Worm (Caenorhabditis elegans): ENCODE data around the gene nhr-135.
"Not testable (repeated sequence)": the region's sequence is repeated elsewhere in the genome, so short reads cannot be mapped to it uniquely, and the experiment has no call there.

DNA sequence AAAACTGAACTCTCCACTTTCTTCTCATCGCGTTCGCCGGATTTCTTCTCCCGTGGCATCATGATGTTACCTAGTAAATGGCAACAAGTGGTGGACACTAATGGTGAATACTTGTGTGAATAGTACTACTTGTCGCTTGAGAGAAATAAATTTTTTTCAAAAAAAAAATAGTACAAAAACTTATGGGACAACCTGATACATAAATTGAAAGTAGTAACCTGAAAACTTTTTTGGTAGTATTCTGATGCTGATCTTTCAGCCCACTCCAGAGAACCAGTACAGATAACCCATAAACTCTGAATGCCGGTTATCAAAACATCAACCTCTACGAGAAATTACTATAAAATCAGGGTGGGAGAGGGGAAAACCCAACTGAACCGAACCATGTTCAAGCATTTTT, 35.8 kb downstream of the nhr-135 start, which contains the start of gene Y57E12AL.2:
- not testable (repeated sequence) for TF ChIP-seq Y56A3A.18 (GFP tag; IDR thresholded peaks at IDR 0.05); lir-1 (GFP tag; conservative IDR thresholded peaks at IDR 0.05); nhr-90 (tag; optimal IDR thresholded peaks at IDR 0.05); ets-4 (GFP tag; optimal IDR thresholded peaks at IDR 0.05); xnd-1 (tag; optimal IDR thresholded peaks at IDR 0.05); lin-35 (GFP tag; optimal IDR thresholded peaks at IDR 0.05); snpc-4 (GFP tag; optimal IDR thresholded peaks at IDR 0.05); snpc-4 (tag; optimal IDR thresholded peaks at IDR 0.05); K12H6.12 (tag; optimal IDR thresholded peaks at IDR 0.05)

Data from whole organism, young adult.